Fruit fly (Drosophila melanogaster): ENCODE results near the gene CG11964.

CG11964 gene

DNA sequence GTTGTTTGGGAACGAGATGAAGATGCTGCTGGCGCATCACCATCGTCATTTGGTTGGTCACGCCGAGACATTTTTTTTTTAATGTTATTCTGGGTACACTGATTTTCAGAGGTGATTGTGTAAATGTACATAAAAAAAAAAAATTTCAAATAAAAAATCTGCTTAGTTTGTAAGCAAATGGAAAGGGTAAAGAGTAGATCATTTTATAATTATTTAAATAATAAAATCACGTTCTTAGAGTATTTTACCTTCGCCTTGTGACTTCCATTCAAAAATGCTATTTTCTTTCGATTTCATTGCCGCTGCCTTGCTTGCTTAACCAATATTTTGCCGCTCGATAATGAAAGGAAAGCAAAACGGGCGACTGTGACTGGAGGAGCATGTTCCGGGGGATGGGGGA is 33.9 kb upstream of the CG11964 start (continued):
- TF ChIP-seq ase (GFP tag; IDR thresholded peaks at IDR 0.05) (peak; percentile 23; the same call in 1 of the 3 replicates), CG10209 (GFP tag; optimal IDR thresholded peaks at IDR 0.05) (peak; percentile 16), Oli (tag; optimal IDR thresholded peaks at IDR 0.05) (peak; percentile 37), CG6791 (GFP tag; IDR thresholded peaks at IDR 0.05; ENCODE audit: partially characterized antibody) (no peak), CG13894 (tag; optimal IDR thresholded peaks at IDR 0.05) (no peak), Ssrp (tag; optimal IDR thresholded peaks at IDR 0.05) (peak; percentile 66), CG18262 (tag; optimal IDR thresholded peaks at IDR 0.05) (peak; percentile 23), CG2678 (tag; optimal IDR thresholded peaks at IDR 0.05) (peak; percentile 64), stc (GFP tag; IDR thresholded peaks at IDR 0.05) (peak; percentile 65; the same call in 1 of the 2 replicates), NfI (GFP tag; optimal IDR thresholded peaks at IDR 0.05) (no peak), chn (GFP tag; optimal IDR thresholded peaks at IDR 0.05) (no peak), Chrac-16 (GFP tag; optimal IDR thresholded peaks at IDR 0.05) (no peak), CG4707 (GFP tag; optimal IDR thresholded peaks at IDR 0.05) (peak; percentile 8), ro (GFP tag; IDR thresholded peaks at IDR 0.05) (no peak), az2 (GFP tag; optimal IDR thresholded peaks at IDR 0.05) (no peak), sna (GFP tag; IDR thresholded peaks at IDR 0.05; ENCODE audit: partially characterized antibody) (no peak), E2f2 (GFP tag; IDR thresholded peaks at IDR 0.05) (0 out of 2 replicates have a peak, but pooled peaks have one; percentile 10), Abd-B (GFP tag; optimal IDR thresholded peaks at IDR 0.05) (no peak), CG8388 (GFP tag; optimal IDR thresholded peaks at IDR 0.05) (peak; percentile 63), CG14860 (GFP tag; IDR thresholded peaks at IDR 0.05; ENCODE audit: partially characterized antibody) (no peak), Vsx1 (GFP tag; optimal IDR thresholded peaks at IDR 0.05) (no peak), CG31441 (GFP tag; IDR thresholded peaks at IDR 0.05) (0 out of 2 replicates have a peak, but pooled peaks have one; percentile 39), eyg (GFP tag; optimal IDR thresholded peaks at IDR 0.05) (no peak), CG6689 (GFP tag; IDR thresholded peaks at IDR 0.05) (peak; percentile 25; the same call in 1 of the 2 replicates), CG13123 (GFP tag; optimal IDR thresholded peaks at IDR 0.05) (peak; percentile 8), CG7839 (tag; optimal IDR thresholded peaks at IDR 0.05) (peak; percentile 35), Nf-YA (GFP tag; IDR thresholded peaks at IDR 0.05) (no peak), stwl (tag; optimal IDR thresholded peaks at IDR 0.05) (no peak), gem (tag; optimal IDR thresholded peaks at IDR 0.05) (peak; percentile 64), Six4 (GFP tag; optimal IDR thresholded peaks at IDR 0.05) (no peak), CG4730 (GFP tag; IDR thresholded peaks at IDR 0.05) (no peak), CG11560 (tag; IDR thresholded peaks at IDR 0.05) (0 out of 3 replicates have a peak, but pooled peaks have one; percentile 27), CG13775 (GFP tag; optimal IDR thresholded peaks at IDR 0.05) (no peak), ci (GFP tag; IDR thresholded peaks at IDR 0.05) (peak; percentile 80; the same call in 2 of the 3 replicates), pho (GFP tag; optimal IDR thresholded peaks at IDR 0.05) (no peak), CG9817 (tag; optimal IDR thresholded peaks at IDR 0.05) (peak; percentile 11), sug (tag; optimal IDR thresholded peaks at IDR 0.05) (no peak), CG13296 (GFP tag; optimal IDR thresholded peaks at IDR 0.05) (no peak), ato (GFP tag; IDR thresholded peaks at IDR 0.05; ENCODE audit: partially characterized antibody) (no peak), pb (GFP tag; optimal IDR thresholded peaks at IDR 0.05) (no peak), CG17912 (GFP tag; optimal IDR thresholded peaks at IDR 0.05) (no peak), so (GFP tag; IDR thresholded peaks at IDR 0.05) (peak; percentile 42; the same call in 1 of the 3 replicates), CG10321 (GFP tag; IDR thresholded peaks at IDR 0.05) (no peak), CG3847 (GFP tag; IDR thresholded peaks at IDR 0.05) (no peak), croc (GFP tag; conservative IDR thresholded peaks at IDR 0.05) (peak; percentile 19; the same call in 1 of the 3 replicates), otp (GFP tag; IDR thresholded peaks at IDR 0.05) (0 out of 3 replicates have a peak, but pooled peaks have one; percentile 35), gsb-n (tag; optimal IDR thresholded peaks at IDR 0.05) (peak; percentile 53), H2.0 (GFP tag; IDR thresholded peaks at IDR 0.05) (no peak), jigr1 (GFP tag; IDR thresholded peaks at IDR 0.05) (no peak), D (optimal IDR thresholded peaks at IDR 0.05) (no peak), D (GFP tag; optimal IDR thresholded peaks at IDR 0.05) (peak; percentile 50)

All from whole organism, embryonic.